Fruit fly (Drosophila melanogaster): ENCODE results near the gene Ntl.

DNA sequence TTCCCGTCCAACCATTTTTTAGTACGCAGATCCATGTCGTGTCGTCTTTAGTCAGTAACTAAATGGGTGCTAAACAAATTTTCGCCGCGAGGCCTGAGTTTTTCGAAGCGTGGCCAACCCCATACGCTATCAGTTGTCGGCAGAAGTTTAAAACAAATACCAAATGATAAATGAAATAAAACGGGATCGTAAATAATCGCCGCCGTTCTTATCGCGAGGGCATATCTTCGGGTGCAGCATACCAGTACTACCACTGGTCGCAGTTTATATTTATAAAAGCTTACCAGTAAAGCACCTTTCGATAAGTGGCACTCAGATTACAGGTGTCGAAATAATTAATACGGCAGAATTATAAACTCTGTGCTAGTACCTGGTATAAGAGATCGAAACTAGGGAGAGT lies 25.4 kb upstream of the Ntl start:
- no peak for TF ChIP-seq CG34367 (tag; optimal IDR thresholded peaks at IDR 0.05)
- no peak for TF ChIP-seq Snoo (tag; optimal IDR thresholded peaks at IDR 0.05)
- no peak for TF ChIP-seq CG14655 (GFP tag; optimal IDR thresholded peaks at IDR 0.05)
- TF ChIP-seq CG15710 (tag; optimal IDR thresholded peaks at IDR 0.05), result no peak
- TF ChIP-seq CG4496 (GFP tag; IDR thresholded peaks at IDR 0.05), result no peak
- TF ChIP-seq EcR (GFP tag; optimal IDR thresholded peaks at IDR 0.05), result no peak

Measured in whole organism, pupa.